Fruit fly (Drosophila melanogaster): ENCODE results near the gene CG42654.

Gene CG42654

dm6 chr3L:19932917-19933316 lies 21.4 kb downstream of the CG42654 start (continued):
- TF ChIP-seq H15 (GFP tag; IDR thresholded peaks at IDR 0.05), result no peak
- TF ChIP-seq crc (GFP tag; optimal IDR thresholded peaks at IDR 0.05), result no peak
- TF ChIP-seq CG5245 (GFP tag; optimal IDR thresholded peaks at IDR 0.05), result no peak
- peak; percentile 8 for TF ChIP-seq CG1233 (GFP tag; optimal IDR thresholded peaks at IDR 0.05)
- no peak for TF ChIP-seq pfk (GFP tag; optimal IDR thresholded peaks at IDR 0.05)
- TF ChIP-seq p53 (GFP tag; optimal IDR thresholded peaks at IDR 0.05), result no peak
- no peak for TF ChIP-seq sima (GFP tag; optimal IDR thresholded peaks at IDR 0.05)
- no peak for TF ChIP-seq Dfd (GFP tag; optimal IDR thresholded peaks at IDR 0.05)
- TF ChIP-seq Vsx1 (GFP tag; optimal IDR thresholded peaks at IDR 0.05), result peak; percentile 59
- peak; percentile 24 for TF ChIP-seq CG10431 (GFP tag; optimal IDR thresholded peaks at IDR 0.05)
- no peak for TF ChIP-seq CG4617 (GFP tag; optimal IDR thresholded peaks at IDR 0.05; ENCODE audit: borderline replicate concordance)
- TF ChIP-seq CG7963 (GFP tag; IDR thresholded peaks at IDR 0.05; ENCODE audit: partially characterized antibody), result no peak
- peak; percentile 1 for TF ChIP-seq CG14965 (GFP tag; optimal IDR thresholded peaks at IDR 0.05; ENCODE audit: borderline replicate concordance)
- TF ChIP-seq CG12391 (tag; optimal IDR thresholded peaks at IDR 0.05), result no peak
- TF ChIP-seq grn (GFP tag; optimal IDR thresholded peaks at IDR 0.05), result peak; percentile 40
- no peak for TF ChIP-seq Rx (GFP tag; IDR thresholded peaks at IDR 0.05)
- TF ChIP-seq hb (GFP tag; IDR thresholded peaks at IDR 0.05; ENCODE audit: partially characterized antibody), result no peak
- peak; percentile 48 for TF ChIP-seq CG4707 (GFP tag; optimal IDR thresholded peaks at IDR 0.05)
- peak; percentile 36 for TF ChIP-seq B-H2 (GFP tag; optimal IDR thresholded peaks at IDR 0.05)
- no peak for TF ChIP-seq Mes4 (GFP tag; optimal IDR thresholded peaks at IDR 0.05)
- TF ChIP-seq exex (tag; optimal IDR thresholded peaks at IDR 0.05), result peak; percentile 49
- TF ChIP-seq lola (GFP tag; optimal IDR thresholded peaks at IDR 0.05), result no peak
- TF ChIP-seq ranshi (GFP tag; IDR thresholded peaks at IDR 0.05), result peak; percentile 37; the same call in 1 of the 2 replicates
- TF ChIP-seq fru (optimal IDR thresholded peaks at IDR 0.05), result no peak
- TF ChIP-seq sd (tag; optimal IDR thresholded peaks at IDR 0.05), result peak; percentile 74
- TF ChIP-seq fd102C (GFP tag; optimal IDR thresholded peaks at IDR 0.05), result no peak
- TF ChIP-seq CG13624 (GFP tag; optimal IDR thresholded peaks at IDR 0.05), result no peak
- peak; percentile 79 for TF ChIP-seq sug (tag; optimal IDR thresholded peaks at IDR 0.05)
- peak; percentile 19 for TF ChIP-seq her (GFP tag; optimal IDR thresholded peaks at IDR 0.05)
- TF ChIP-seq CG12659 (GFP tag; optimal IDR thresholded peaks at IDR 0.05), result peak; percentile 21
- TF ChIP-seq fd64A (GFP tag; optimal IDR thresholded peaks at IDR 0.05), result peak; percentile 37
- TF ChIP-seq CG9817 (tag; optimal IDR thresholded peaks at IDR 0.05), result no peak
- no peak for TF ChIP-seq Dp (GFP tag; optimal IDR thresholded peaks at IDR 0.05)
- TF ChIP-seq CG17186 (GFP tag; optimal IDR thresholded peaks at IDR 0.05), result no peak
- TF ChIP-seq CG17361 (GFP tag; IDR thresholded peaks at IDR 0.05), result no peak
- no peak for TF ChIP-seq lbe (GFP tag; optimal IDR thresholded peaks at IDR 0.05)
- no peak for TF ChIP-seq E2f2 (GFP tag; IDR thresholded peaks at IDR 0.05)
- TF ChIP-seq Hmr (GFP tag; optimal IDR thresholded peaks at IDR 0.05), result peak; percentile 69
- no peak for TF ChIP-seq ken (GFP tag; IDR thresholded peaks at IDR 0.05)
- TF ChIP-seq CG15514 (GFP tag; optimal IDR thresholded peaks at IDR 0.05), result peak; percentile 48
- TF ChIP-seq Sox102F (GFP tag; optimal IDR thresholded peaks at IDR 0.05), result no peak
- no peak for TF ChIP-seq usp (GFP tag; optimal IDR thresholded peaks at IDR 0.05)
- peak; percentile 61; the same call in 1 of the 2 replicates for TF ChIP-seq chm (GFP tag; IDR thresholded peaks at IDR 0.05)
- peak; percentile 77 for TF ChIP-seq sens-2 (GFP tag; IDR thresholded peaks at IDR 0.05)
- TF ChIP-seq CG12236 (GFP tag; optimal IDR thresholded peaks at IDR 0.05), result no peak
- no peak for TF ChIP-seq hbn (GFP tag; IDR thresholded peaks at IDR 0.05; ENCODE audit: partially characterized antibody)
- TF ChIP-seq MBD-R2 (GFP tag; IDR thresholded peaks at IDR 0.05), result no peak
- TF ChIP-seq CG6813 (GFP tag; optimal IDR thresholded peaks at IDR 0.05), result peak; percentile 56
- TF ChIP-seq CG11093 (GFP tag; IDR thresholded peaks at IDR 0.05), result no peak
- TF ChIP-seq CG33213 (GFP tag; optimal IDR thresholded peaks at IDR 0.05), result no peak
- no peak for TF ChIP-seq CG13123 (GFP tag; optimal IDR thresholded peaks at IDR 0.05)

Data from whole organism, embryonic.